Fruit fly (Drosophila melanogaster) whole organism, prepupa: ENCODE measurements around the gene Pus1.

ENCODE experiments used
- Blimp-1 ChIP-seq: fragments of 200-800 bp; sonication (Bioruptor generic); optimal IDR thresholded peaks from 3 replicates; lab custom pipeline; 2017; ENCODE audit warnings: missing biosample characterization, missing genetic modification characterization, mild to moderate bottlenecking, moderate library complexity, missing genetic modification reagents
- CG11294 ChIP-seq: fragments of 200-800 bp; sonication (Bioruptor generic); IDR thresholded peaks from 2 replicates; pipeline ENCODE4 v1.3.6; 2022; ENCODE audit warnings: missing biosample characterization, missing genetic modification characterization
- CG11762 ChIP-seq: fragments of 200-800 bp; sonication (Bioruptor generic); optimal IDR thresholded peaks from 3 replicates; lab custom pipeline; 2016; ENCODE audit warnings: missing biosample characterization, missing genetic modification characterization; ENCODE audit not compliant: insufficient read depth
- CG15336 ChIP-seq: fragments of 200-800 bp; sonication (Bioruptor generic); IDR thresholded peaks from 2 replicates; pipeline ENCODE4 v1.3.6; 2022; ENCODE audit warnings: missing biosample characterization, missing genetic modification characterization
- CG1621 ChIP-seq: fragments of 200-800 bp; sonication (Bioruptor generic); optimal IDR thresholded peaks from 3 replicates; lab custom pipeline; 2018; ENCODE audit warnings: missing biosample characterization, mild to moderate bottlenecking, missing genetic modification characterization
- CG16779 ChIP-seq: fragments of 200-800 bp; sonication (Bioruptor generic); optimal IDR thresholded peaks from 3 replicates; lab custom pipeline; 2017; ENCODE audit warnings: missing biosample characterization, mild to moderate bottlenecking, missing genetic modification characterization
- CG31627 ChIP-seq: fragments of 200-800 bp; sonication (Bioruptor generic); optimal IDR thresholded peaks from 3 replicates; lab custom pipeline; 2016; ENCODE audit warnings: missing biosample characterization, missing genetic modification characterization
- CG32006 ChIP-seq: fragments of 200-800 bp; sonication (Bioruptor generic); optimal IDR thresholded peaks from 3 replicates; lab custom pipeline; 2017; ENCODE audit warnings: missing biosample characterization, mild to moderate bottlenecking, missing genetic modification characterization
- CG4318 ChIP-seq: fragments of 200-800 bp; sonication (Bioruptor generic); optimal IDR thresholded peaks from 3 replicates; lab custom pipeline; 2017; ENCODE audit warnings: missing biosample characterization, mild to moderate bottlenecking, missing genetic modification characterization
- CG6163 ChIP-seq: fragments of 200-800 bp; sonication (Bioruptor generic); IDR thresholded peaks from 3 replicates; pipeline ENCODE4 v1.3.6; 2022; ENCODE audit warnings: missing biosample characterization, missing genetic modification characterization
- CG6792 ChIP-seq: fragments of 200-800 bp; sonication (Bioruptor generic); optimal IDR thresholded peaks from 3 replicates; lab custom pipeline; 2016; ENCODE audit warnings: missing biosample characterization, missing genetic modification characterization
- CG6808 ChIP-seq: fragments of 200-800 bp; sonication (Bioruptor generic); optimal IDR thresholded peaks from 3 replicates; lab custom pipeline; 2017; ENCODE audit warnings: missing biosample characterization, missing genetic modification characterization, mild to moderate bottlenecking, moderate library complexity, missing genetic modification reagents
- CG6854 ChIP-seq: fragments of 200-800 bp; sonication (Bioruptor generic); optimal IDR thresholded peaks from 2 replicates; lab custom pipeline; 2017; ENCODE audit warnings: missing biosample characterization, mild to moderate bottlenecking, missing genetic modification characterization
- CG7368 ChIP-seq: fragments of 200-800 bp; sonication (Bioruptor generic); optimal IDR thresholded peaks from 3 replicates; lab custom pipeline; 2016; ENCODE audit warnings: missing biosample characterization, missing genetic modification characterization
- CG8319 ChIP-seq: fragments of 200-800 bp; sonication (Bioruptor generic); optimal IDR thresholded peaks from 3 replicates; lab custom pipeline; 2016; ENCODE audit warnings: missing biosample characterization, missing genetic modification characterization
- CG8632 ChIP-seq: fragments of 200-800 bp; sonication (Bioruptor generic); optimal IDR thresholded peaks from 3 replicates; lab custom pipeline; 2016; ENCODE audit warnings: missing biosample characterization, missing genetic modification characterization
- CG9139 ChIP-seq: fragments of 200-800 bp; sonication (Bioruptor generic); optimal IDR thresholded peaks from 3 replicates; lab custom pipeline; 2017; ENCODE audit warnings: missing biosample characterization, mild to moderate bottlenecking, missing genetic modification characterization
- Eip75B ChIP-seq: fragments of 200-800 bp; sonication (Bioruptor generic); optimal IDR thresholded peaks from 3 replicates; lab custom pipeline; 2016; ENCODE audit warnings: missing biosample characterization, missing genetic modification characterization
- Eip78C ChIP-seq: fragments of 200-800 bp; sonication (Bioruptor generic); peaks from one replicate; lab custom pipeline; 2016; ENCODE audit warnings: missing biosample characterization, missing genetic modification characterization
- Ets96B ChIP-seq: fragments of 200-800 bp; optimal IDR thresholded peaks from 2 replicates; lab custom pipeline; 2019; ENCODE audit warnings: missing biosample characterization, mild to moderate bottlenecking, missing genetic modification characterization, moderate library complexity
- Hr38 ChIP-seq: sonication (Bioruptor generic); optimal IDR thresholded peaks from 2 replicates; lab custom pipeline; 2016; ENCODE audit warnings: missing biosample characterization, missing genetic modification characterization
- Hr39 ChIP-seq: fragments of 200-800 bp; sonication (Bioruptor generic); optimal IDR thresholded peaks from 2 replicates; lab custom pipeline; 2016; ENCODE audit warnings: missing biosample characterization, missing genetic modification characterization
- Hr4 ChIP-seq: fragments of 200-800 bp; sonication (Bioruptor generic); optimal IDR thresholded peaks from 3 replicates; lab custom pipeline; 2016; ENCODE audit warnings: missing biosample characterization, missing genetic modification characterization
- OdsH ChIP-seq: fragments of 200-800 bp; sonication (Bioruptor generic); optimal IDR thresholded peaks from 3 replicates; lab custom pipeline; 2016; ENCODE audit warnings: missing biosample characterization, missing genetic modification characterization
- Smox ChIP-seq: fragments of 200-800 bp; sonication (Bioruptor generic); optimal IDR thresholded peaks from 3 replicates; lab custom pipeline; 2016; ENCODE audit warnings: missing biosample characterization, missing genetic modification characterization
- Sox14 ChIP-seq: fragments of 200-800 bp; sonication (Bioruptor generic); optimal IDR thresholded peaks from 3 replicates; lab custom pipeline; 2016; ENCODE audit warnings: missing biosample characterization, missing genetic modification characterization
- Sox15 ChIP-seq: fragments of 200-800 bp; sonication (Bioruptor generic); optimal IDR thresholded peaks from 3 replicates; lab custom pipeline; 2016; ENCODE audit warnings: missing biosample characterization, missing genetic modification characterization
- acj6 ChIP-seq: fragments of 200-800 bp; sonication (Bioruptor generic); optimal IDR thresholded peaks from 3 replicates; lab custom pipeline; 2016; ENCODE audit warnings: missing biosample characterization, missing genetic modification characterization
- dac ChIP-seq: fragments of 200-800 bp; sonication (Bioruptor generic); optimal IDR thresholded peaks from 2 replicates; lab custom pipeline; 2017; ENCODE audit warnings: missing biosample characterization, mild to moderate bottlenecking, missing genetic modification characterization
- esn ChIP-seq: fragments of 200-800 bp; sonication (Bioruptor generic); optimal IDR thresholded peaks from 2 replicates; lab custom pipeline; 2016; ENCODE audit warnings: missing biosample characterization, mild to moderate bottlenecking, missing genetic modification characterization, moderate library complexity
- fd59A ChIP-seq: fragments of 200-800 bp; sonication (Bioruptor generic); optimal IDR thresholded peaks from 2 replicates; lab custom pipeline; 2017; ENCODE audit warnings: missing biosample characterization, mild to moderate bottlenecking, missing genetic modification characterization, missing genetic modification reagents
- fd85E ChIP-seq: fragments of 200-800 bp; sonication (Bioruptor generic); optimal IDR thresholded peaks from 3 replicates; lab custom pipeline; 2016; ENCODE audit warnings: missing biosample characterization, missing genetic modification characterization
- fkh ChIP-seq: fragments of 200-800 bp; sonication (Bioruptor generic); optimal IDR thresholded peaks from 3 replicates; lab custom pipeline; 2017; ENCODE audit warnings: missing biosample characterization, mild to moderate bottlenecking, missing genetic modification characterization, moderate library complexity
- lz ChIP-seq: fragments of 200-800 bp; sonication (Bioruptor generic); optimal IDR thresholded peaks from 3 replicates; lab custom pipeline; 2016; ENCODE audit warnings: missing biosample characterization, missing genetic modification characterization
- salr ChIP-seq, 2 experiments: fragments of 200-800 bp; sonication (Bioruptor generic); optimal IDR thresholded peaks; 3 replicates each; lab custom pipeline; 2016 to 2018; ENCODE audit warnings: missing biosample characterization in 2 of 2, missing genetic modification characterization in 2 of 2, mild to moderate bottlenecking in 1 of 2
- ss ChIP-seq, 2 experiments: fragments of 200-800 bp; sonication (Bioruptor generic); optimal IDR thresholded peaks; 2 replicates in 1 of 2; 3 replicates in 1 of 2; lab custom pipeline; 2017 to 2018; ENCODE audit warnings: mild to moderate bottlenecking in 2 of 2, missing biosample characterization in 2 of 2, missing genetic modification characterization in 2 of 2, moderate library complexity in 1 of 2
- svp ChIP-seq: fragments of 200-800 bp; sonication (Bioruptor generic); peaks from one replicate; lab custom pipeline; 2016; ENCODE audit warnings: missing biosample characterization, missing genetic modification characterization
- vri ChIP-seq: fragments of 200-800 bp; sonication (Bioruptor generic); optimal IDR thresholded peaks from 3 replicates; lab custom pipeline; 2016; ENCODE audit warnings: missing biosample characterization, mild to moderate bottlenecking, missing genetic modification characterization

Pus1 gene

DNA sequence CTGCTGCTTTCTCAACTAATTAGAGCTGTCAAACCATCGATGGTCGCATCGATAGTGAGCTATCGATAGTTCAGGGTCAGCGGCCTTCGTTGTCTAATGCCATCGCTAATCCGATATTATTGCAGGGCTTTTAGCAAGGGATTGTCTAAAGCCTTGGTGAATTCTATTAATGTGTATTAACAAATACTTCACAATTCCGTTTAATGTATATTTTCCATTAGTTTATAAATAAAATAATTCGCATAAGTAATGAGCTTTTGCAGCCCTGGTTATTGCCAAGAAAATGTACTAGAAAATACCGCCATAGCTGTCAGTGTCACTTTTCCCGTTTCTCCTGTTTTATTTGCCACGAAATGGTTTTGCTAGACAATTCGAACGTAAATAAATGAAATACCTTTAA lies 12.7 kb downstream of the Pus1 start, which contains the start of the genes EloB and Srp14 (continued):
- TF ChIP-seq Sox14 (GFP tag; lab: Kevin White, UChicago): peak; percentile 86
- no peak for TF ChIP-seq CG4318 (GFP tag; lab: Kevin White, UChicago)
- TF ChIP-seq svp (GFP tag; lab: Kevin White, UChicago): peak; percentile 96
- TF ChIP-seq fkh (GFP tag; lab: Kevin White, UChicago): peak; percentile 59
- peak; percentile 1 for TF ChIP-seq fd59A (GFP tag; lab: Kevin White, UChicago)
- peak; percentile 89 for TF ChIP-seq esn
- peak; percentile 79 for TF ChIP-seq CG31627 (GFP tag; lab: Kevin White, UChicago)

DNA sequence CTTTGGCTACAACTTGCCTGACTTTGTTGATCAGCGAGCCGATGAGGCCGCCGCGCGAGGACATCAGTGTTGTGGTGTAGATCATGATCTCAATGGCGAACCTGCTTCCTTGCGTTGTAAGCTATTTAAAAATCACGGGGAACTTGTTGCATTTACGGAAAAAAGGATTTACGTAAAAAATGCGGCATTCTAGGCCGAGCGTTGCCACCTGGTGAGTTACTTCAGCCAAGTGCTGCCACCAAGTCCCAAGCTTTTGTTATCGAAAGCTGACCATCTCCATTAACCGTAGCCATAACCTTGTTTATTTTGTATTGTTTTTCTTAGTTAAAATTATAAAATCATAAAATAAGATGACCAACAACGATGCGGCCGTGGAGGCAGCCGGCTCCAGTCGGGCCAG lies 15.7 kb downstream of the Pus1 start, which contains the start of the genes TFAM and CG5412:
TSS of gene TFAM (minus strand) at position 222 of the 400 bp plus-strand sequence.
TSS of gene CG5412 (plus strand) at position 265 of the 400 bp plus-strand sequence.
- no peak for TF ChIP-seq CG6808 (GFP tag; lab: Kevin White, UChicago)
- peak; percentile 4 for TF ChIP-seq Sox14 (GFP tag; lab: Kevin White, UChicago)
- peak; percentile 79 for TF ChIP-seq fkh (GFP tag; lab: Kevin White, UChicago)
- peak; percentile 91 for TF ChIP-seq CG1621 (tag; lab: Kevin White, UChicago)

DNA sequence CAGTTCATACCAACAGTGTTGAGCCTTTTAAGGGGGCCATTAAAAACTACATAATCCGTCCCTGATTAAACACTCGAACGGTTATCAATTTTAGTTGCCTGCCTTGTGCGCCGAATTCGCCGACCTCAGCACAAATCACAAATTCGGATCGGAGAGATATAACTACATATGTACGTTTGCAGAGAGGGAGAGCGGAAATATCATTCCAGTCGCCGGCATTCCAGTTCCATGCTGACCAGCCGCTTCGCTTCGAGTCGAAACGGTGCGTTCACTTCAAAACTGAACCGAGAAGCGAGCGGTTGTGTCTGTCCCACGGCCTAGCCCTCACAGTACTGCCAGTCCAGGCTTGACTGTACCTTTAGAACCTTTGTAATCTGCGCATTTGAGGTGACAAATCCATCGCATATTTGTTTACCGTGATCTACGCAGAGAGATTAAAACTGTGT lies 17.9 kb downstream of the Pus1 start:
- TF ChIP-seq CG6163 (0 out of 3 replicates have a peak, but pooled peaks have one; percentile 20), CG6854 (peak; percentile 60), Eip78C (peak; percentile 27), CG9139 (no peak), esn (peak; percentile 9), Sox14 (GFP tag; lab: Kevin White, UChicago) (no peak), svp (GFP tag; lab: Kevin White, UChicago) (peak; percentile 38), CG32006 (GFP tag; lab: Kevin White, UChicago) (no peak), fkh (GFP tag; lab: Kevin White, UChicago) (peak; percentile 73)

DNA sequence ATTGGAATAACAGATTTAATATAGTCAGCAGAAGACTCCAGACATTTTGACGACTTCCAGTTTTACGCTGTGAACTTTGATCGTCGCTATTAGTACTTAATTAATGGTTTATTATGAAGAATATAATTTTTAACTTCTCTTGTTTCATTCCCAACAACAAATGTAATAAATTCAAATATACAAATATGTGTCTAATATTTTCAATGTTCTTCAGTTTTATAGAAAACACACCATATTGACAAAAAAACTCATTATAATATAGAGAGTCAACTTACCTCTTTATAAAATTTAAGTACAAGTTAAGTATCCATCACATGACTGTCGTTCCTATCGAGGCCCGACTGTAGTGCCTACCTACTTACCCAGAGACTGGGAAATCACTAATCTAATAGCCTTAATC lies 19.1 kb downstream of the Pus1 start:
- TF ChIP-seq Blimp-1 (GFP tag; lab: Kevin White, UChicago): no peak
- TF ChIP-seq svp (GFP tag; lab: Kevin White, UChicago): peak; percentile 45
- TF ChIP-seq vri (GFP tag; lab: Kevin White, UChicago): no peak
- TF ChIP-seq Eip78C: peak; percentile 48
- TF ChIP-seq esn: no peak
- TF ChIP-seq CG15336 (GFP tag; lab: Robert Waterston, UW): 0 out of 2 replicates have a peak, but pooled peaks have one; percentile 22
- TF ChIP-seq CG32006 (GFP tag; lab: Kevin White, UChicago): peak; percentile 51
- no peak for TF ChIP-seq acj6 (GFP tag; lab: Kevin White, UChicago)
- TF ChIP-seq Hr38 (GFP tag; lab: Kevin White, UChicago): no peak
- TF ChIP-seq lz (GFP tag; lab: Kevin White, UChicago): no peak
- no peak for TF ChIP-seq CG11294
- TF ChIP-seq Eip75B (GFP tag; lab: Kevin White, UChicago): no peak
- TF ChIP-seq CG31627 (GFP tag; lab: Kevin White, UChicago): no peak
- TF ChIP-seq OdsH: no peak
- TF ChIP-seq Hr4 (GFP tag; lab: Kevin White, UChicago): peak; percentile 18
- no peak for TF ChIP-seq CG11762
- no peak for TF ChIP-seq CG1621 (tag; lab: Kevin White, UChicago)
- no peak for TF ChIP-seq CG7368 (GFP tag; lab: Kevin White, UChicago)

DNA sequence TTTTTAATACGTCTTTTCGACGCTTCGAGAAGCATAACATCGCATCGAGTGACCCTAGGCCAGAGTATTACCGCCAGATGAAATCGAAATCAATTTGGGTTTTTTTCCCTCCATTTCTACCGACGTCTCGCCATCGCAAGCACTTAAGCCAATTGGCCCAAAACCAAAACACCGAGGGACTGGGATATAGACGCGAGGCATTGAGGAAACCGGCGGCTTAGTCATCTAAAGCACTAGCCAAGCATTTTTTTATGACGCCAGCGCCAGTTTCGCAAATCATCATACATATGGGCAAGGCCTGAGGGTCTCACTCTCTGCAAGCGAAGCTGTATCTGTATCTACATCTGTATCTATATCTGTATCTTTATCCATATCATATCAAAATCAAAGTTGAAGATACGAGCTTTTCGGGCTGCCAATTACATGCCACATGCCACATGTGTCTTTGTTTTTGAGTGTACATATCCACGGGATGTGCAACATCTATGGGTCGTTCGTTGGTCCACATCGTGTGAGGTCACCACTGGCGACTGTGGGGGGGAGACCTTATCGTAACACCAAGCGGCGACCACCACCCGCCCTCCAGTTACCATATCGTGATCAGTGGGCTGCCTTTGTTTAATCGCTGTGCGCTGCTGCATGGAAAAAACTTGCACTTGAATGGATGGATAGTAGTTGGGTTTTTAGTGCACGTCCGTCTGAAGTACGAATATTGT lies 24.8 kb downstream of the Pus1 start:
- TF ChIP-seq CG8319 (GFP tag; lab: Kevin White, UChicago) (peak; percentile 73), ss (GFP tag; optimal IDR thresholded peaks at IDR 0.05; lab: Kevin White, UChicago) (no peak), CG6808 (GFP tag; lab: Kevin White, UChicago) (peak; percentile 4), CG1621 (tag; lab: Kevin White, UChicago) (no peak)
- TF ChIP-seq, all 60 proteins: peak for 2

DNA sequence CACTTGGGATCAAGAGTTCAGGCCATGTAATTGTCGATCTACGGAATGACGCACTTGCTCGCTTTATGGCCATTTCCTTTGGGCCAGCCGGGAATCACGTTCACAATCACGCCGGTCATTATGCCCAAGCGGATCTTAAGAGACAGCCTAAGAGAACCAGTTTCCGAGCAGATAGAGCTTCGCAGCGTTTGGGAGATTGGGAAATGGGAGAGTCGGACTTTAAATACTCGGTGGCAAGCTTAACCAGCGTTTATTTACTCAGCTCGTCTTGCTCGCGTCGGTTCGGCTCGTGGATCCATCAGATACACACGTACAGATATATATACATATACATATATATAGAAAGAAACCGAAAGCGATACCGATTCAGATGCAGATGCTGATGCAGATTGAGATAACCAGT lies 26.9 kb downstream of the Pus1 start:
- TF ChIP-seq Hr39 (GFP tag; lab: Kevin White, UChicago): no peak
- no peak for TF ChIP-seq CG11294
- TF ChIP-seq CG9139: peak; percentile 54
- TF ChIP-seq CG8632: no peak
- peak; percentile 35 for TF ChIP-seq CG16779 (tag; lab: Kevin White, UChicago)
- no peak for TF ChIP-seq Smox (GFP tag; lab: Kevin White, UChicago)
- no peak for TF ChIP-seq Ets96B (tag; lab: Kevin White, UChicago)
- TF ChIP-seq CG1621 (tag; lab: Kevin White, UChicago): peak; percentile 47
- TF ChIP-seq fd85E (GFP tag; lab: Kevin White, UChicago): no peak
- peak; percentile 2 for TF ChIP-seq CG32006 (GFP tag; lab: Kevin White, UChicago)
- no peak for TF ChIP-seq salr (GFP tag; optimal IDR thresholded peaks at IDR 0.05; lab: Kevin White, UChicago)
- no peak for TF ChIP-seq dac (GFP tag; lab: Kevin White, UChicago)
- no peak for TF ChIP-seq CG6792 (GFP tag; lab: Kevin White, UChicago)
- no peak for TF ChIP-seq Sox15 (GFP tag; lab: Kevin White, UChicago)
- TF ChIP-seq CG6808 (GFP tag; lab: Kevin White, UChicago): no peak
